Worm (Caenorhabditis elegans) whole organism, mixed stage, embryonic: ENCODE results near the gene nhr-281.

Source experiments
- elt-3 ChIP-seq: fragments of 150-350 bp; optimal IDR thresholded peaks from 2 replicates; lab custom pipeline; 2014; ENCODE audit warnings: missing biosample characterization, missing genetic modification characterization
- pha-4 ChIP-seq: fragments of 150-350 bp; optimal IDR thresholded peaks from 2 replicates; lab custom pipeline; 2018; ENCODE audit warnings: missing biosample characterization, missing genetic modification reagents, missing genetic modification characterization
- unc-39 ChIP-seq: fragments of 150-350 bp; optimal IDR thresholded peaks from 2 replicates; lab custom pipeline; 2014; ENCODE audit warnings: missing biosample characterization, missing genetic modification characterization

DNA sequence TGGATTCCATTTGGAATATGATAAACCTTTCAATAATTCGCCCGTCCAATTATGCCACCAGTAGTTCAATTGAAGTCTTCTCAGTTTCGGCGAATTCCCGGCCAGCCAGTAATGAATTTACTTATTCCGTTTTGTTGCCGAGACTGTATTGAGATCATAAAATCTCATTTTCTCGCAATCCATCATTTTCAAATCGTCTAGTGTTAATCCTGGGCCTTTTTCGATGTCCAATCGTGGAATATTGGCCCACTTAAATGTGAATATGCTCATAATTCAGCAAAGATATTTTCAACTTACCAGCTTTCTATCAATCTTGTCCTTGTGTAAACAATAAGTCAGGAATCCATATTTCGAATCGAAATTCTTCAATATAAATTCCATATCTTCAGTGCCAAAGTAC, 39.4 kb upstream of the nhr-281 start:
- TF ChIP-seq elt-3 (tag; lab: Kevin White, UChicago) (no peak), pha-4 (tag; lab: Kevin White, UChicago) (no peak), unc-39 (tag; lab: Kevin White, UChicago) (no peak)
